Worm (Caenorhabditis elegans): ENCODE measurements around the gene Y38H6C.8.
"Not testable (repeated sequence)": the region's sequence is repeated elsewhere in the genome, so short reads cannot be mapped to it uniquely, and the experiment has no call there.

ce11 chrV:20513661-20514060 is at the start of gene Y38H6C.8:
- not testable (repeated sequence) for TF ChIP-seq him-1, W03F9.2, dao-5 (tag; optimal IDR thresholded peaks at IDR 0.05)

Measured in whole organism, L4/young adult.